Fruit fly (Drosophila melanogaster) Kc167 (cell line): Measurements from ENCODE around the gene CG34265.

Experiments used
- Myc ChIP-seq: fragments of >200 bp; optimal IDR thresholded peaks from 2 replicates; lab custom pipeline; 2017; ENCODE audit warnings: missing external identifiers
- Sin3A ChIP-seq: fragments of >200 bp; optimal IDR thresholded peaks from 2 replicates; lab custom pipeline; 2018; ENCODE audit warnings: missing external identifiers
- h ChIP-seq: fragments of >200 bp; optimal IDR thresholded peaks from 3 replicates; lab custom pipeline; 2018; ENCODE audit warnings: missing external identifiers
- insv ChIP-seq: fragments of >200 bp; optimal IDR thresholded peaks from 3 replicates; lab custom pipeline; 2018; ENCODE audit warnings: missing external identifiers
- psq ChIP-seq: fragments of >200 bp; optimal IDR thresholded peaks from 2 replicates; lab custom pipeline; 2017; ENCODE audit warnings: missing external identifiers
- ttk ChIP-seq: sonication (Bioruptor generic); optimal IDR thresholded peaks from 2 replicates; lab custom pipeline; 2017; ENCODE audit warnings: missing external identifiers

The CG34265 gene

DNA sequence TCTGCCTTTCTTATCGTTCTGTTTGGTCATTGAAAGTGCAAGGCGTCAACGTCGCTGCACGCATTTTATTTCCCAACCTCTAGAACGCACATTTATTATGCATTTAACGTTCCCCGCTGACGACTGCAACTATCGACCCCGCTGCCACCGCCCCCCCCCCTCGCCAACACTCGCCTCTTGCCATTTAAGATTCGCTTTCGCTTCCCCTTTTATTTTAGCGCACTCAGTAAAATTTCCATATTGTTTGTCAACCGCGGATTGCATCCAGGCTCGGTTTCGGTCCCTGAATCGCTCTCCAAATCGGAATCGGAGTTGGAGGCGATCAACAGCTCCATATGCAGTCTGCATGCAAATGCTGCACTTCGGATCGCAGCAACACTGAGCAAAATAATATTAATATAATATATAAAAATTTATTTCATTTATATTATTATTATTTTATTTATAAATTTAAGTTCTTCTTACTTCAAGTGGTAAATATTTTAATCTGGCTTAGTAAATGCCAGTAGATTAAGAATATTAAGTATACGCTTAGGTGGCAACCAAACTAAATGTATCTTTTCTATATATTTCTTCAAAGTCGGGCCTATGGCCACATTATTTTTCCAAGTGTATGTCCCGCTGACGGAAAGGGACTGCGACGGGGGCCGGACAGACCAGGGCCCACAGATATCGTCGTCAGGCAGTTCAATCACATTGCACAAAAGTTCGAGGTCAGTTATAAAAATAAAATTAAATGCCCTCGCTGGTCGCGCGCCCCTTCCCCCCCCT lies 27.5 kb upstream of the CG34265 start:
- TF ChIP-seq ttk (lab: Kevin White, UChicago): no peak
- no peak for TF ChIP-seq insv (lab: Kevin White, UChicago)
- no peak for TF ChIP-seq psq
- TF ChIP-seq Sin3A: no peak
- TF ChIP-seq Myc (lab: Kevin White, UChicago): no peak
- TF ChIP-seq h: no peak

DNA sequence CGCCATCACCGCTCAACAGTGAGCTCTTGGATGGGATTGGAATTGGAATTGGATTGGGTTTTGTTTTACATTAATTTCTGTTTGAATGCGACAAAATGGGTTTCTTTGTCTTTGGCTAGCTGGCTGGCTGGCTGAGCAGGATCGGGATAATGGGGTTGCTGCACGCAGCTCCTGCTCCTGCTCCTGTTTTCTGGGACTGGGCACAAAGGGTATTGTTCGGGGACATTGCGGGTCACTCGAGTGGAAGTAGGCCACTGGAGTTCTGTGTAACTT lies 27.0 kb upstream of the CG34265 start:
- no peak for TF ChIP-seq insv (lab: Kevin White, UChicago)
- TF ChIP-seq ttk (lab: Kevin White, UChicago): no peak
- no peak for TF ChIP-seq psq
- no peak for TF ChIP-seq Myc (lab: Kevin White, UChicago)
- TF ChIP-seq h: no peak
- TF ChIP-seq Sin3A: no peak

DNA sequence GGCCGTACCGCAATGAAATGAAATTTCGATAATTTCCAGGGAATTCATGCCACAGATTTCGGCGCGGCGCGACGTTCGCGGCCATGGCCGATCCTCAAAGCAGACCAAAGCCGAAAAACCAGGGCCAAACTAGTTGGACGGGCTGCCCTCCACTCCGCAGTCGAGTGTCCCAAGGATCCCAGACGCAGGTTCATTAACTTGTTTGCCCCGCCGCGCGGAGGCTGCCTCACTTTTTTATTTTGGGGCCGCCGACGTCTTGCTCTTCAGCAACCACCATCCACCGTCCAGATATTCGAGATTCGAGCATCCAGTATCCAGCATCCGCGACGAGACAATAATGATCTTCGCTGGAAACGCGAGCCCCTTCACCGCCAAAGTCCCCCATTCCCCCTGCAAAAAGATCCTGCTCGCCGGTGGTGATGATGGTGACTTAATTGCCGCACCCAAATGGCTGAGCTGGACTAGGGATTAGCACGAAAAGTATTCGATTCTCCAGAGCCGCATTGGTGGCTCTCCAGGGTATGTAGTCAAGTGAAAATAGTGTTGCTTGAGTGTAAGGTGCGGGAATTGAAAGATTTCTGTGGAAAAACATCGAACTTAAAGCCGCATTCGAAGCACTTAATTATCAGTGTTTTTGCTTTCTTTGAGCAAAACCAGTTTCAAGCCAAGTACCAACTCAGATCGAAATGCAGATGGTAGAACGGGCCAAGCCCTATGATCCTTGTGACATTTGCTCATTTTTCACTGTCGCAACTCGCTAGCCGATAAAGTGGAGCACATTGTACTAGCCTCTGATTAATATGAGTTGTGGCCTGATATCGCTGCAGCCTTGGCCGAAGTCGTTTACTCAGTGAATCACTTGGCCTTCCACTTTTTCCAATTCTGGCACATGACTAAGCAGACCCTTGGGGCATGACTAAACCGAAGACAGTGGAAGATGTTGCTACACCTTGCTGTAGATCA lies 25.9 kb upstream of the CG34265 start:
- no peak for TF ChIP-seq h
- TF ChIP-seq Sin3A: no peak
- no peak for TF ChIP-seq psq
- TF ChIP-seq ttk (lab: Kevin White, UChicago): no peak
- no peak for TF ChIP-seq Myc (lab: Kevin White, UChicago)
- TF ChIP-seq insv (lab: Kevin White, UChicago): no peak

DNA sequence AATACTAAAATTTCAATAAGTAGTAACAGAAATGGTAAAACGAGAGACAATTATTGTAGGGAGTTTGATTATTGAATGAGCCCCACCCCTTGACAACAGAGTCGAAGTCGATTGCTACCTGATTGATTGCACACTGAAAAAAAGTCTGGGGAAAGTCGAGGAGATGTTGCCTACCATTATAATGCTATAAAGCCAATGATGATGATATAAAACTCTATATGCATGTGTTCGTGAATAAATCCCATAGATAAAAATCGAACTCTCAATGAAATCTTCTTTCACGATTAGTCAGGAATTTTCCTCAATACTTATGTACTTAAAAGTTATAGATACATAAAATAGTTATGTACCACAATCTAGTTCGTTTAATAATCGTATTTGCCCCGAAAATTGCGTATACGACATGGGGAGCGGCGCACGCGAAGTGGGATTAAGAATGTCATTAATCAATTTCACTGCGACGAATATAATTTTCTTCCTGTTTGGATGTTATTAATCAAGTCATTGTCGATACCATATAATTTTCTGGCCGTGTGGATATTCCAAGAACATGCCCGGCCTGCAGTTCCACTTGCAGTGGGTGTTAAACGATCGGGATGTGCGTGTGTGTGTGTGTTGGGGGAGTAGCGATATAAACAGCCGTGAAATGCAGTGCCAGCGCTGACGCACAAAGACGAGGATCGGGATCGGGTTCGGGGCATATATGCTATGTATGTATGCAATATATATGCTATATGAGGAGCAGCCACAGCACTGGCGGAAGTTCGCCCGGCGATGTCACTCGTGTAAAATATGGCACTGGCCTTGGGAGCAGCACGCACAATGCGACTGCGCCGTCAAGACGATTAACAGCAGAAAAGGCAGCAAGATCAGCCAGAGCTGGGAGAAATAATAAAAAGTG lies 23.8 kb upstream of the CG34265 start, which contains the start of gene CG12078:
Gene CG12078 (minus strand): TSS at position 51 of the 901 bp plus-strand sequence.
- TF ChIP-seq ttk (lab: Kevin White, UChicago): no peak
- no peak for TF ChIP-seq insv (lab: Kevin White, UChicago)
- TF ChIP-seq h: no peak
- no peak for TF ChIP-seq psq
- TF ChIP-seq Sin3A: no peak
- TF ChIP-seq Myc (lab: Kevin White, UChicago): no peak

DNA sequence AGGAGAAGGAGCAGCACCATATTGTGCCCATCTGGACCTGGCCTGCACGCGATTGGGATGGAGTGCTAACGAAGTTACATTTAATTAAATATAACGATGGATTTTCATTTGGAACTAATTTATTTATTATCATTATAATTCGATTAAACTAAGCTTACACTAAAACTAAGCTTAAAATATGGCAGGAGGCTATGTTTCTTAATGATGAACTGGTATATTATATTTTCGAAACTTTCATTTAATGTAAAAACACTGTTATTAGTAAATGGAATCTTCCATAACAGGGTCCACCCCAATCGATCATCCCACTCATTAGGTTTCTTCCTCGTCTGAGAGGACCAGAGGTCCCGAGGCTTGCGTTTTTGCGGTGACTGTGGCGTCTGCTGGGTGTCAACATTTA lies 23.1 kb upstream of the CG34265 start:
- TF ChIP-seq Sin3A (no peak), Myc (lab: Kevin White, UChicago) (no peak), psq (no peak), insv (lab: Kevin White, UChicago) (no peak), h (no peak), ttk (lab: Kevin White, UChicago) (no peak)

DNA sequence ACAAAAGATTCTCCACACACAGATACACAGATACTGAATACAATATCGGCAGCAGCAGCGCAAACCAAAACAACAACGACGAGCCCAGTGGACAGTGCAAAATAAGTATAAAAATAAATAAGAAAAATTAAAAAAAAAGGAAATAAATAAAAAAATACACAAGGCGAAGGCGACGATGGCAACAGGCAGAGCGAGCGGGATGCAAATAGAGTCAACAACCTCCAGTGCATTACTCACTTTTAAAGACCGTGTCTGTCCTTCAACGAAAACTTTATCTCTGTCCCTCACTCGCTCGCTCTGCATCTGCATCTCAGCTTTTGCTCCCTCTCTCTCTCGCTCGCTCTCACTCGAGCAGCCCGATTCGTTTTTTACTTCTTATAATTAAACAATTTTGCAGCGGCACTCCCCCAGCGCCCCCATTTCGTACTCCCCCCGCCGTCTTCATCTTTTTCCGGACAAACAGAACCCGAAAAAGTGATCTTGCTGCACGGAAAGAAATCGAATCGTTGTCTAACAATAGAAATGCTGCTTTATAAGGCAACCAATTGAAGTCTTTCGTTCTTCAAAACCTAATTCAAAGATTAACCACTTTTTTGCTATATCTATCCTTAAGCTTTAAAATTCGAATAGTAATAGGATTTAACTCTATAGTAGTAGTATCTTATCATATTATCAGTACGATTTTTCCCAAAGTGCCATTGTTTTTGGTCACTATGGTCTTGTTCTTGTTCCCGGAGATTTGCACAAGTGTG lies 21.7 kb upstream of the CG34265 start:
- no peak for TF ChIP-seq insv (lab: Kevin White, UChicago)
- no peak for TF ChIP-seq ttk (lab: Kevin White, UChicago)
- no peak for TF ChIP-seq Sin3A
- TF ChIP-seq Myc (lab: Kevin White, UChicago): no peak
- TF ChIP-seq psq: no peak
- TF ChIP-seq h: no peak

DNA sequence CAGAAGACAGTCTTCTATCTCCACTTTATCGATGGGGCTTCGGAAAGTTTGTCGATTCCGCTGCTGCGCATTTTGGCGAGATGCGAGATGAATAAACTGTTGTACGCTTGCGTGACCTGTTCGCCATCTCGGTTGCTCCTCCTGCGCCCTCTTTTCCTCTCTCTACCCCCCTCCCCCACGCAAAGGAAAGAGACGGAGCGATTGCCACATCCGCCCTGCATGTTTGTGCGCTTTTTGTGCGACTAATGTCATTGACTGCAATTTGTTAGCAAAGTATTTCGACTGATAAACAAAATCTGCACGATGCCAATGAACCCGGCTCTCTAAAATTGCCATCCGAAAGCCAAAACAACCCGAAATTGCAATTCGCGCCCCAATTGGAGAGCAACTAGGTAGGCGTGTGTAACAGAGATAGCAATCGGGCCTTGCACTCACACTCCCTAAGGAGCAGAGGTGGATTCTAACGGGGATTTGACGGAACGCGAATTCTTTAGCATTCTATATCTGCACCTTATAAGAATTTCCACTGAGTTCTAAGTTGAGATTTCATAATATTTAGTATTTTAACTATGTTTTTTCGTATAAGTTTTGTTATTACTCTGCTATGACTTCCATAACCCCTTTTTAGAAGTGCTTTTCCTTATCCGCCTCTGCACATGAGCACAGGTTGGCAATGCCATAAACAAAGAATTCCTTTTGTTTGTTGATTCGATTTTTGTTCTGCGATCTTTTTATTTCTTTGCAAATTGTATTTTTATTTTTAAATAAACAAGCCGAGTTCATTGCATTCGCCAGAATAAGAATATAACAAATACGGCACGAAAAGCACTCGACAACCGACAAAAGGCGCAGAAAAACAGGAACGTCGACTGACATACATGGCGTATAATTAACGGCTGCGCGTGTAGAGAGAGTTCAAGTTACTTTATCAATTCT lies 20.9 kb upstream of the CG34265 start, which contains the start of gene CG43389:
Gene CG43389 (plus strand): TSS at position 886 of the 936 bp plus-strand sequence.
- TF ChIP-seq Myc (lab: Kevin White, UChicago) (no peak), insv (lab: Kevin White, UChicago) (no peak), ttk (lab: Kevin White, UChicago) (no peak), h (no peak), Sin3A (no peak), psq (no peak)

DNA sequence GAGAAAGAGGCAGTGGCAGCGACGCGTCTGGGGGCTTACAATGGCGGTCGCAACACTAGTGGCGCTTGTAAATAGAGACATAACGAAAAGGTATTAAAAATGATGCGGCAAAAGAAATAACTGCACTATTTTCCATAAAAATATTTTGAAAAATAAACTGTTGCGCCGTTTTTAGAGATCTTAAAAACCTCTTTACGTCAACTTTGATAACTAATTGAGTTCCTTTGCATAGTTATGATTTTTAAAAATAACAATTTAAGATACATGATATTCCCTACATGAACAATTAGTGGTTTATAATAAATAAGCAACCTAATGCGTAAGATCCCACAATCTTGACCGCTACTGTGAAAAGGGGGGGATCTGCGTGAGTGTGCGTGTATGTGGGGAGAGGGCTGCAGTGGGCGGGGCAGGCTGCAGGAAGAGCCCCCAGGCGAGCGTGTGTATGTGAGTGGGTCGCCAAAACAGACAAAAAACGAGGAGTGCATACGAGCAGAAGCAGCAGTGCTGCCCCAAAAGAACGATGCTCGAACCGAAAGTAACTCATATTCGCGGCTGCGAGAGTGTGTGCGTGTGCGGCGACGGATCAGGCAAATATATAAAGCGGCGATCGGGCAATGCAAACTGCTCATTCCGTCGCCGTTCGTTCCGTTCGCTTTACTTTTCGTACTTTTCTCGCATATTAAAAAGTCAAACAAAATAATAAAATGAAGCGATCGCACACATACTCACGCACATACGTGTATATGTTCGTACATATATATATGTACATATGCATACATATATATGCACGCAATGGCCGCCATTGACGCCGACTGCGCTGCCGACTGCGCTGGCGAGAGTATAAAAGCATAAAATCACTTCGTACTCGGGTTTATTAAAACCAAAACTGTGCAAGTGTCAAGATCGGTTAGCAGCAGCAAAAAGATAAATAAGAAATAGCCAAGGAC lies 19.3 kb upstream of the CG34265 start:
- no peak for TF ChIP-seq h
- no peak for TF ChIP-seq insv (lab: Kevin White, UChicago)
- TF ChIP-seq ttk (lab: Kevin White, UChicago): no peak
- TF ChIP-seq Sin3A: no peak

DNA sequence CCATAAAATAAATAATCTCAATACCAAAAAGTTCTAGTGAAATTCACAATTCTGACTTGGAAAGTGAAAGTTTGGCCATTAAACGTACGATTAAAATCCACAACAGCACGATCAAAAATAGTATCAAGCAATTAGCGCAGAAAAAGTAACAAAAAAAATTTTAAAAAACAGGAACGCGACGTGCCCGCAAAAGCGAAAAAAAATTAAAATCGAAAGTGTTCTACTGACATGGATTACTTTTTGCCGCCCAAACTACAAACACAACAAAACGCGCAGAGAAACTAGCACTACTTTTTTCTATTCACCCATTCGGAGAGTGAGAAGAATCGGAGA lies 18.6 kb upstream of the CG34265 start:
- no peak for TF ChIP-seq Sin3A
- no peak for TF ChIP-seq ttk (lab: Kevin White, UChicago)
- no peak for TF ChIP-seq insv (lab: Kevin White, UChicago)
- TF ChIP-seq h: no peak
- no peak for TF ChIP-seq psq
- no peak for TF ChIP-seq Myc (lab: Kevin White, UChicago)
